Worm (Caenorhabditis elegans) whole organism, L4 larva: ENCODE measurements around the gene K02G10.5.

Source experiments
- F49E8.2 ChIP-seq: sonication (generic microtip); optimal IDR thresholded peaks from 2 replicates; lab custom pipeline; 2016; ENCODE audit warnings: missing compliant biosample characterization, mild to moderate bottlenecking, missing genetic modification characterization, borderline replicate concordance
- aha-1 ChIP-seq: fragments of 150-350 bp; peaks from one replicate; lab custom pipeline; 2014; ENCODE audit warnings: missing biosample characterization, missing genetic modification characterization
- ceh-44 ChIP-seq: fragments of 200-800 bp; sonication (Bioruptor generic); IDR thresholded peaks from 2 replicates; pipeline ENCODE4 v1.3.6; 2022; ENCODE audit warnings: missing genetic modification reagents, missing genetic modification characterization, missing compliant biosample characterization
- fkh-10 ChIP-seq: fragments of 150-350 bp; optimal IDR thresholded peaks from 2 replicates; lab custom pipeline; 2014; ENCODE audit warnings: missing biosample characterization, missing genetic modification reagents, missing genetic modification characterization
- hmg-1.1 ChIP-seq: fragments of 200-800 bp; sonication (Bioruptor generic); IDR thresholded peaks from 2 replicates; pipeline ENCODE4 v1.3.6; 2022; ENCODE audit warnings: missing genetic modification reagents, missing genetic modification characterization, missing compliant biosample characterization
- lin-1 ChIP-seq: fragments of 200-800 bp; sonication (Bioruptor generic); IDR thresholded peaks from 2 replicates; pipeline ENCODE4 v1.3.6; 2022; ENCODE audit warnings: missing genetic modification reagents, missing genetic modification characterization, missing compliant biosample characterization
- mdl-1 ChIP-seq, 2 experiments: fragments of 150-350 bp in 1 of 2; sonication (generic microtip) in 1 of 2; optimal IDR thresholded peaks; 2 replicates each; lab custom pipeline; 2014 to 2017; ENCODE audit warnings: missing biosample characterization in 2 of 2, missing genetic modification characterization in 2 of 2
- mxl-2 ChIP-seq: fragments of 200-800 bp; sonication (Bioruptor generic); conservative IDR thresholded peaks from 2 replicates; pipeline ENCODE4 v1.3.6; 2022; ENCODE audit warnings: missing genetic modification reagents, missing genetic modification characterization, missing compliant biosample characterization
- nhr-237 ChIP-seq: sonication (generic microtip); optimal IDR thresholded peaks from 2 replicates; lab custom pipeline; 2017; ENCODE audit warnings: missing biosample characterization, missing genetic modification characterization
- nhr-48 ChIP-seq: sonication (generic microtip); optimal IDR thresholded peaks from 2 replicates; lab custom pipeline; 2016; ENCODE audit warnings: mild to moderate bottlenecking, missing genetic modification characterization, missing compliant biosample characterization
- nhr-77 ChIP-seq: fragments of 150-350 bp; optimal IDR thresholded peaks from 2 replicates; lab custom pipeline; 2014; ENCODE audit warnings: missing biosample characterization, missing genetic modification characterization
- zip-11 ChIP-seq: fragments of 200-800 bp; sonication (Bioruptor generic); IDR thresholded peaks from 2 replicates; pipeline ENCODE4 v1.3.6; 2022; ENCODE audit warnings: missing genetic modification characterization, missing compliant biosample characterization

ce11 chrX:4657577-4657976 is 33.4 kb downstream of the K02G10.5 start:
- TF ChIP-seq lin-1 (GFP tag; lab: Robert Waterston, UW) (no peak), hmg-1.1 (GFP tag; lab: Robert Waterston, UW) (no peak), mdl-1 (tag; optimal IDR thresholded peaks at IDR 0.05; lab: Kevin White, UChicago) (no peak), zip-11 (no peak), aha-1 (tag; lab: Kevin White, UChicago) (no peak), mxl-2 (GFP tag; lab: Robert Waterston, UW) (no peak), F49E8.2 (tag; lab: Kevin White, UChicago) (no peak), nhr-237 (tag; lab: Kevin White, UChicago) (no peak), fkh-10 (no peak), nhr-77 (tag; lab: Kevin White, UChicago) (no peak), nhr-48 (tag; lab: Kevin White, UChicago) (no peak), ceh-44 (GFP tag; lab: Robert Waterston, UW) (no peak)
